Fruit fly (Drosophila melanogaster): Measurements from ENCODE around the gene CG32266.

The CG32266 gene

dm6 chr3L:3787595-3788151 lies 2.9 kb upstream of the CG32266 start (continued):
- TF ChIP-seq fu2 (GFP tag; optimal IDR thresholded peaks at IDR 0.05) (no peak), B-H1 (GFP tag; IDR thresholded peaks at IDR 0.05) (no peak; the same call in 2 of the 3 replicates), Hr78 (GFP tag; optimal IDR thresholded peaks at IDR 0.05) (no peak), CG6683 (GFP tag; optimal IDR thresholded peaks at IDR 0.05) (no peak), ap (GFP tag; IDR thresholded peaks at IDR 0.05) (no peak), sob (GFP tag; IDR thresholded peaks at IDR 0.05) (peak; percentile 46; the same call in 1 of the 2 replicates), Trl (optimal IDR thresholded peaks at IDR 0.05) (peak in 1 of 2 experiments; percentile 28), Trl (GFP tag; optimal IDR thresholded peaks at IDR 0.05) (no peak), Fer3 (tag; optimal IDR thresholded peaks at IDR 0.05) (no peak), Gug (GFP tag; IDR thresholded peaks at IDR 0.05) (no peak), ttk (GFP tag; IDR thresholded peaks at IDR 0.05) (no peak), CG14710 (tag; optimal IDR thresholded peaks at IDR 0.05) (peak; percentile 21), usp (GFP tag; optimal IDR thresholded peaks at IDR 0.05) (no peak), CG1792 (GFP tag; optimal IDR thresholded peaks at IDR 0.05) (no peak), seq (GFP tag; IDR thresholded peaks at IDR 0.05) (peak; percentile 40; the same call in 1 of the 2 replicates), CG11560 (tag; IDR thresholded peaks at IDR 0.05) (no peak), Antp (GFP tag; optimal IDR thresholded peaks at IDR 0.05) (no peak), CG12769 (tag; optimal IDR thresholded peaks at IDR 0.05) (peak; percentile 40), Six4 (GFP tag; optimal IDR thresholded peaks at IDR 0.05) (no peak), CG1602 (GFP tag; optimal IDR thresholded peaks at IDR 0.05) (no peak), CG1832 (GFP tag; optimal IDR thresholded peaks at IDR 0.05) (no peak), Dbx (GFP tag; IDR thresholded peaks at IDR 0.05) (no peak; the same call in 2 of the 3 replicates), CG33213 (GFP tag; optimal IDR thresholded peaks at IDR 0.05) (peak; percentile 23), Atf3 (GFP tag; optimal IDR thresholded peaks at IDR 0.05) (no peak), Oli (tag; optimal IDR thresholded peaks at IDR 0.05) (no peak), Poxn (GFP tag; IDR thresholded peaks at IDR 0.05) (no peak), GATAe (GFP tag; conservative IDR thresholded peaks at IDR 0.05) (no peak), CG17361 (GFP tag; IDR thresholded peaks at IDR 0.05) (0 out of 3 replicates have a peak, but pooled peaks have one; percentile 9), CG17829 (tag; optimal IDR thresholded peaks at IDR 0.05) (peak; percentile 47), CG11504 (tag; optimal IDR thresholded peaks at IDR 0.05) (peak; percentile 15), CG13424 (tag; optimal IDR thresholded peaks at IDR 0.05) (peak; percentile 17), hbn (GFP tag; IDR thresholded peaks at IDR 0.05; ENCODE audit: partially characterized antibody) (no peak), HmgZ (tag; optimal IDR thresholded peaks at IDR 0.05) (peak; percentile 64), CG8924 (tag; optimal IDR thresholded peaks at IDR 0.05) (peak; percentile 92), Kr (GFP tag; optimal IDR thresholded peaks at IDR 0.05) (no peak), CG16815 (GFP tag; optimal IDR thresholded peaks at IDR 0.05) (no peak), CG2120 (GFP tag; optimal IDR thresholded peaks at IDR 0.05) (peak; percentile 9), CG11398 (GFP tag; optimal IDR thresholded peaks at IDR 0.05) (no peak), twi (tag; optimal IDR thresholded peaks at IDR 0.05) (peak; percentile 40), Doc2 (GFP tag; IDR thresholded peaks at IDR 0.05) (no peak), Camta (GFP tag; optimal IDR thresholded peaks at IDR 0.05) (peak; percentile 15), Sry-δ (GFP tag; optimal IDR thresholded peaks at IDR 0.05) (peak; percentile 20), nom (GFP tag; optimal IDR thresholded peaks at IDR 0.05) (peak; percentile 64), bigmax (GFP tag; optimal IDR thresholded peaks at IDR 0.05) (no peak), gem (tag; optimal IDR thresholded peaks at IDR 0.05) (no peak), knrl (GFP tag; IDR thresholded peaks at IDR 0.05; ENCODE audit: partially characterized antibody) (0 out of 3 replicates have a peak, but pooled peaks have one; percentile 49), CG14965 (GFP tag; optimal IDR thresholded peaks at IDR 0.05; ENCODE audit: borderline replicate concordance) (no peak), hb (GFP tag; IDR thresholded peaks at IDR 0.05; ENCODE audit: partially characterized antibody) (no peak), wdn (GFP tag; IDR thresholded peaks at IDR 0.05) (0 out of 2 replicates have a peak, but pooled peaks have one; percentile 14), fru (optimal IDR thresholded peaks at IDR 0.05) (no peak), H15 (GFP tag; IDR thresholded peaks at IDR 0.05) (no peak)

Measured in whole organism, embryonic.